Fruit fly (Drosophila melanogaster): ENCODE results near the gene Gr64c.

dm6 chr3L:3995554-3995953, 32.9 kb upstream of the Gr64c start:
- TF ChIP-seq CG7101 (tag; optimal IDR thresholded peaks at IDR 0.05), result no peak
- no peak for TF ChIP-seq toe (GFP tag; optimal IDR thresholded peaks at IDR 0.05)
- no peak for TF ChIP-seq Mnt (GFP tag; optimal IDR thresholded peaks at IDR 0.05)
- no peak for TF ChIP-seq CG7045 (GFP tag; optimal IDR thresholded peaks at IDR 0.05)
- no peak for TF ChIP-seq Clk (GFP tag; optimal IDR thresholded peaks at IDR 0.05)
